Worm (Caenorhabditis elegans): ENCODE measurements around the gene nhr-149.

ce11 chrV:7332253-7332652, 17.2 kb downstream of the nhr-149 start, which contains the start of gene F10G2.1:
- TF ChIP-seq ztf-29 (GFP tag; IDR thresholded peaks at IDR 0.05) (no peak), tab-1 (GFP tag; IDR thresholded peaks at IDR 0.05) (no peak), T22C8.4 (GFP tag; IDR thresholded peaks at IDR 0.05) (no peak), ztf-23 (GFP tag; IDR thresholded peaks at IDR 0.05) (no peak), med-1 (GFP tag; optimal IDR thresholded peaks at IDR 0.05; ENCODE audit: insufficient read depth) (no peak), flt-1 (GFP tag; IDR thresholded peaks at IDR 0.05) (no peak), ref-1 (GFP tag; conservative IDR thresholded peaks at IDR 0.05) (no peak)

All from whole organism, midembryonic.